Fruit fly (Drosophila melanogaster) whole organism, embryonic: ENCODE measurements around the gene RpS12.

Experiments used
- Atf-2 ChIP-seq: fragments of 200-800 bp; sonication (Bioruptor generic); optimal IDR thresholded peaks from 2 replicates; lab custom pipeline; 2016; ENCODE audit warnings: missing biosample characterization, missing genetic modification characterization
- B-H1 ChIP-seq: fragments of 200-800 bp; sonication (Bioruptor generic); IDR thresholded peaks from 3 replicates; pipeline ENCODE4 v1.3.6; 2022; ENCODE audit warnings: missing biosample characterization, missing genetic modification characterization
- CG10147 ChIP-seq: fragments of 200-800 bp; sonication (Bioruptor generic); optimal IDR thresholded peaks from 2 replicates; lab custom pipeline; 2019; ENCODE audit warnings: missing biosample characterization, mild to moderate bottlenecking, missing genetic modification characterization, moderate library complexity
- CG11560 ChIP-seq: fragments of 200-800 bp; sonication (Bioruptor generic); IDR thresholded peaks from 3 replicates; pipeline ENCODE4 v1.3.6; 2022; ENCODE audit warnings: missing biosample characterization, missing genetic modification characterization
- CG12104 ChIP-seq: fragments of 200-800 bp; sonication (Bioruptor generic); optimal IDR thresholded peaks from 3 replicates; lab custom pipeline; 2016; ENCODE audit warnings: missing biosample characterization, missing genetic modification characterization
- CG12769 ChIP-seq: fragments of 200-800 bp; sonication (Bioruptor generic); optimal IDR thresholded peaks from 2 replicates; lab custom pipeline; 2019; ENCODE audit warnings: missing biosample characterization, mild to moderate bottlenecking, missing genetic modification characterization, moderate library complexity
- CG12942 ChIP-seq: fragments of 200-800 bp; sonication (Bioruptor generic); optimal IDR thresholded peaks from 3 replicates; lab custom pipeline; 2016; ENCODE audit warnings: missing biosample characterization, missing genetic modification characterization
- CG13624 ChIP-seq: fragments of 200-800 bp; sonication (Bioruptor generic); optimal IDR thresholded peaks from 2 replicates; lab custom pipeline; 2016; ENCODE audit warnings: missing biosample characterization, missing genetic modification characterization
- CG13775 ChIP-seq: fragments of 200-800 bp; sonication (Bioruptor generic); optimal IDR thresholded peaks from 3 replicates; lab custom pipeline; 2017; ENCODE audit warnings: missing biosample characterization, mild to moderate bottlenecking, missing genetic modification characterization
- CG13894 ChIP-seq: fragments of 200-800 bp; sonication (Bioruptor generic); optimal IDR thresholded peaks from 3 replicates; lab custom pipeline; 2018; ENCODE audit warnings: missing biosample characterization, mild to moderate bottlenecking, missing genetic modification characterization, moderate library complexity
- CG14050 ChIP-seq: fragments of 200-800 bp; sonication (Bioruptor generic); IDR thresholded peaks from 3 replicates; pipeline ENCODE4 v1.3.6; 2022; ENCODE audit warnings: missing biosample characterization, missing genetic modification characterization
- CG18011 ChIP-seq: fragments of 200-800 bp; sonication (Bioruptor generic); optimal IDR thresholded peaks from 2 replicates; lab custom pipeline; 2017; ENCODE audit warnings: missing biosample characterization, missing genetic modification characterization, mild to moderate bottlenecking, moderate library complexity, missing genotype
- CG31224 ChIP-seq: fragments of 200-800 bp; sonication (Bioruptor generic); IDR thresholded peaks from 2 replicates; pipeline ENCODE4 v1.3.6; 2022; ENCODE audit warnings: missing biosample characterization, missing genetic modification characterization
- CG31441 ChIP-seq: fragments of 200-800 bp; sonication (Bioruptor generic); IDR thresholded peaks from 2 replicates; pipeline ENCODE4 v1.3.6; 2022; ENCODE audit warnings: missing biosample characterization, missing genetic modification characterization
- CG3838 ChIP-seq: fragments of 200-800 bp; sonication (Bioruptor generic); optimal IDR thresholded peaks from 3 replicates; lab custom pipeline; 2016; ENCODE audit warnings: missing biosample characterization, missing genetic modification characterization
- CG6175 ChIP-seq: fragments of 200-800 bp; sonication (Bioruptor generic); IDR thresholded peaks from 3 replicates; pipeline ENCODE4 v1.3.6; 2022; ENCODE audit warnings: missing biosample characterization, missing genetic modification characterization
- CG6854 ChIP-seq: fragments of 200-800 bp; sonication (Bioruptor generic); optimal IDR thresholded peaks from 3 replicates; lab custom pipeline; 2017; ENCODE audit warnings: missing biosample characterization, mild to moderate bottlenecking, missing genetic modification characterization
- CG7745 ChIP-seq: fragments of 200-800 bp; sonication (Bioruptor generic); optimal IDR thresholded peaks from 2 replicates; lab custom pipeline; 2018; ENCODE audit warnings: missing biosample characterization, mild to moderate bottlenecking, missing genetic modification characterization, moderate library complexity
- CG7987 ChIP-seq: fragments of 200-800 bp; sonication (Bioruptor generic); optimal IDR thresholded peaks from 2 replicates; lab custom pipeline; 2018; ENCODE audit warnings: missing biosample characterization, mild to moderate bottlenecking, missing genetic modification characterization, moderate library complexity
- Dbx ChIP-seq: fragments of 200-800 bp; sonication (Bioruptor generic); IDR thresholded peaks from 3 replicates; pipeline ENCODE4 v1.3.6; 2022; ENCODE audit warnings: missing biosample characterization, missing genetic modification characterization
- Dll ChIP-seq: fragments of 200-800 bp; sonication (Bioruptor generic); IDR thresholded peaks from 4 replicates; pipeline ENCODE4 v1.3.6; 2022; ENCODE audit warnings: missing biosample characterization, missing genetic modification characterization; ENCODE audit not compliant: partially characterized antibody
- HLHmδ ChIP-seq: fragments of 200-800 bp; sonication (Bioruptor generic); optimal IDR thresholded peaks from 2 replicates; lab custom pipeline; 2018; ENCODE audit warnings: missing biosample characterization, mild to moderate bottlenecking, missing genetic modification characterization, moderate library complexity
- Hsf ChIP-seq: fragments of 200-800 bp; sonication (Bioruptor generic); optimal IDR thresholded peaks from 3 replicates; lab custom pipeline; 2016; ENCODE audit warnings: missing biosample characterization, missing genetic modification characterization
- Neu2 ChIP-seq: fragments of 200-800 bp; sonication (Bioruptor generic); optimal IDR thresholded peaks from 3 replicates; lab custom pipeline; 2016; ENCODE audit warnings: missing biosample characterization, missing genetic modification characterization, borderline replicate concordance
- Optix ChIP-seq: fragments of 200-800 bp; sonication (Bioruptor generic); IDR thresholded peaks from 3 replicates; pipeline ENCODE4 v1.3.6; 2022; ENCODE audit warnings: missing biosample characterization, missing genetic modification characterization
- PHDP ChIP-seq: fragments of 200-800 bp; sonication (Bioruptor generic); optimal IDR thresholded peaks from 3 replicates; lab custom pipeline; 2018; ENCODE audit warnings: missing biosample characterization, mild to moderate bottlenecking, missing genetic modification characterization, moderate library complexity
- Sox102F ChIP-seq: fragments of 200-800 bp; sonication (Bioruptor generic); optimal IDR thresholded peaks from 2 replicates; lab custom pipeline; 2018; ENCODE audit warnings: missing biosample characterization, mild to moderate bottlenecking, missing genetic modification characterization, moderate library complexity
- Sry-β ChIP-seq: fragments of 200-800 bp; sonication (Bioruptor generic); optimal IDR thresholded peaks from 2 replicates; lab custom pipeline; 2018; ENCODE audit warnings: missing biosample characterization, mild to moderate bottlenecking, missing genetic modification characterization, moderate library complexity
- bowl ChIP-seq: fragments of 200-800 bp; sonication (Bioruptor generic); IDR thresholded peaks from 2 replicates; pipeline ENCODE4 v1.3.6; 2022; ENCODE audit warnings: missing biosample characterization, missing genetic modification characterization
- cas ChIP-seq: fragments of 200-800 bp; sonication (Bioruptor generic); IDR thresholded peaks from 2 replicates; pipeline ENCODE4 v1.3.6; 2022; ENCODE audit warnings: missing biosample characterization, missing genetic modification characterization
- chn ChIP-seq: fragments of 200-800 bp; sonication (Bioruptor generic); optimal IDR thresholded peaks from 2 replicates; lab custom pipeline; 2016; ENCODE audit warnings: missing biosample characterization, missing genetic modification characterization
- exex ChIP-seq: fragments of 200-800 bp; sonication (Bioruptor generic); optimal IDR thresholded peaks from 4 replicates; lab custom pipeline; 2018; ENCODE audit warnings: missing biosample characterization, mild to moderate bottlenecking, missing genetic modification characterization, moderate library complexity
- gcm ChIP-seq: fragments of 200-800 bp; sonication (Bioruptor generic); optimal IDR thresholded peaks from 2 replicates; lab custom pipeline; 2019; ENCODE audit warnings: missing biosample characterization, mild to moderate bottlenecking, missing genetic modification characterization, moderate library complexity
- gem ChIP-seq: fragments of 200-800 bp; sonication (Bioruptor generic); optimal IDR thresholded peaks from 2 replicates; lab custom pipeline; 2019; ENCODE audit warnings: missing biosample characterization, mild to moderate bottlenecking, missing genetic modification characterization, moderate library complexity
- hkb ChIP-seq, 2 experiments: fragments of 200-800 bp in 1 of 2; fragments of >200 bp in 1 of 2; sonication (Bioruptor generic) in 1 of 2; IDR thresholded peaks in 1 of 2; optimal IDR thresholded peaks in 1 of 2; 2 replicates each; pipeline versions ENCODE4 v1.3.6 to Lab custom; 2017 to 2022; ENCODE audit warnings: missing biosample characterization in 1 of 2, missing genetic modification characterization in 1 of 2
- mam ChIP-seq: fragments of 200-800 bp; sonication (Bioruptor generic); optimal IDR thresholded peaks from 3 replicates; lab custom pipeline; 2016; ENCODE audit warnings: missing biosample characterization, missing genetic modification characterization
- nau ChIP-seq: fragments of 200-800 bp; sonication (Bioruptor generic); optimal IDR thresholded peaks from 3 replicates; lab custom pipeline; 2017; ENCODE audit warnings: missing biosample characterization, mild to moderate bottlenecking, missing genetic modification characterization, missing genetic modification reagents
- pho ChIP-seq: fragments of 200-800 bp; sonication (Bioruptor generic); optimal IDR thresholded peaks from 2 replicates; lab custom pipeline; 2016; ENCODE audit warnings: missing biosample characterization, missing genetic modification characterization
- phol ChIP-seq: fragments of 200-800 bp; sonication (Bioruptor generic); optimal IDR thresholded peaks from 3 replicates; lab custom pipeline; 2018; ENCODE audit warnings: missing biosample characterization, mild to moderate bottlenecking, missing genetic modification characterization, moderate library complexity
- run ChIP-seq: fragments of 200-800 bp; sonication (Bioruptor generic); optimal IDR thresholded peaks from 3 replicates; lab custom pipeline; 2018; ENCODE audit warnings: missing biosample characterization, mild to moderate bottlenecking, missing genetic modification characterization
- salm ChIP-seq: fragments of 200-800 bp; sonication (Bioruptor generic); optimal IDR thresholded peaks from 2 replicates; lab custom pipeline; 2018; ENCODE audit warnings: missing biosample characterization, mild to moderate bottlenecking, missing genetic modification characterization
- shn ChIP-seq: fragments of 200-800 bp; sonication (Bioruptor generic); optimal IDR thresholded peaks from 3 replicates; lab custom pipeline; 2016; ENCODE audit warnings: missing biosample characterization, missing genetic modification characterization
- ssp ChIP-seq: fragments of 200-800 bp; sonication (Bioruptor generic); IDR thresholded peaks from 2 replicates; pipeline ENCODE4 v1.3.6; 2022; ENCODE audit warnings: missing biosample characterization, missing genetic modification characterization
- tin ChIP-seq: fragments of 200-800 bp; sonication (Bioruptor generic); optimal IDR thresholded peaks from 3 replicates; lab custom pipeline; 2016; ENCODE audit warnings: missing biosample characterization, missing genetic modification characterization
- tll ChIP-seq, 2 experiments: fragments of 200-800 bp in 1 of 2; fragments of >200 bp in 1 of 2; sonication (Bioruptor generic) in 1 of 2; optimal IDR thresholded peaks; 2 replicates each; lab custom pipeline; 2017 to 2019; ENCODE audit warnings: missing biosample characterization in 2 of 2, missing genetic modification characterization in 2 of 2, mild to moderate bottlenecking in 1 of 2, moderate library complexity in 1 of 2
- tx ChIP-seq: fragments of 200-800 bp; sonication (Bioruptor generic); optimal IDR thresholded peaks from 2 replicates; lab custom pipeline; 2016; ENCODE audit warnings: missing biosample characterization, missing genetic modification characterization
- usp ChIP-seq: fragments of >200 bp; optimal IDR thresholded peaks from 2 replicates; lab custom pipeline; 2017; ENCODE audit warnings: missing biosample characterization, missing genetic modification characterization
- zen ChIP-seq: fragments of 200-800 bp; sonication (Bioruptor generic); optimal IDR thresholded peaks from 3 replicates; lab custom pipeline; 2018; ENCODE audit warnings: missing biosample characterization, mild to moderate bottlenecking, missing genetic modification characterization, moderate library complexity
- zfh2 ChIP-seq: fragments of 200-800 bp; sonication (Bioruptor generic); optimal IDR thresholded peaks from 2 replicates; lab custom pipeline; 2016; ENCODE audit warnings: missing biosample characterization, missing genetic modification characterization

Gene RpS12

DNA sequence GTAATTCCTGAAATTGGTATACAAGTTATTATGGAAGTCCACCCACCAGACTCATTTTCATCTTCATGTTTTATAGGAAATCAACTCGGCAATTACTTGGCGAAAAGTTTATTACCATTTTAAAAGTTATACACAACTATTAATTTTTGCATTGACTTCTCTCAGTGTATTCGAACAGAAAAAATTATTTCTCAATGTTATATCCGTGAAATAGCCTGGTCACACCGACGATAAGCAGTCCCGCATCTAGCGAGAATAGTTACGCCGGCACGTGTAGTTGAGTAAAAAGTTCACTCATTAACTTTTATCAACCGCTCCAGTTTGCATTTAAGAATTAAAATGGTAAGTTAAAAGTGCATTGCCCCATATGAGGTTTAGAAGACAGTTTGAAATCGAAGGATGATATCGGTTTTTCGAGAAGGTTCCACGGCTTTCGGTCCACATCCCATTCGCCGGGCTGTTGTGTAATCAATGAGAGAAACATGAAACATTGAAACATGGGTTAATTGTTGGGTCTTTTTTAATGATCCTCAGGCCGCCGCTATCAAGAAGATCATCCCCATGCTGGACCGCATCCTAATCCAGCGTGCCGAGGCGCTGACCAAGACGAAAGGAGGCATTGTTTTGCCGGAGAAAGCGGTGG is 7.2 kb upstream of the RpS12 start, which contains the start of gene CG11267 (continued):
- peak; percentile 89 for TF ChIP-seq CG13894 (tag; lab: Kevin White, UChicago)
- TF ChIP-seq phol: peak; percentile 90
- peak; percentile 56 for TF ChIP-seq salm (tag; lab: Kevin White, UChicago)
- no peak for TF ChIP-seq Dll (GFP tag; lab: Robert Waterston, UW)
- TF ChIP-seq tin (GFP tag; lab: Kevin White, UChicago): peak; percentile 87
- peak; percentile 72 for TF ChIP-seq Atf-2 (GFP tag; lab: Kevin White, UChicago)
- TF ChIP-seq chn (GFP tag; lab: Kevin White, UChicago): peak; percentile 73
- peak; percentile 73 for TF ChIP-seq gcm (GFP tag; lab: Kevin White, UChicago)
- peak; percentile 80 for TF ChIP-seq zfh2 (GFP tag; lab: Kevin White, UChicago)
- TF ChIP-seq usp (GFP tag; lab: Kevin White, UChicago): no peak
- TF ChIP-seq CG13624 (GFP tag; lab: Kevin White, UChicago): peak; percentile 74
- TF ChIP-seq nau (GFP tag; lab: Kevin White, UChicago): peak; percentile 44
- TF ChIP-seq CG12769: peak; percentile 83
- TF ChIP-seq zen (tag; lab: Kevin White, UChicago): peak; percentile 82
- TF ChIP-seq exex: peak; percentile 67
- peak; percentile 59 for TF ChIP-seq ssp (GFP tag; lab: Robert Waterston, UW)
- peak; percentile 87 for TF ChIP-seq B-H1 (GFP tag; lab: Robert Waterston, UW)
- TF ChIP-seq run (tag; lab: Kevin White, UChicago): peak; percentile 43
- TF ChIP-seq Dbx (GFP tag; lab: Robert Waterston, UW): peak; percentile 93
- peak; percentile 51 for TF ChIP-seq shn (GFP tag; lab: Kevin White, UChicago)
- TF ChIP-seq bowl (GFP tag; lab: Robert Waterston, UW): peak; percentile 84
- no peak for TF ChIP-seq CG7745 (tag; lab: Kevin White, UChicago)
- TF ChIP-seq CG11560 (tag; lab: Robert Waterston, UW): no peak; the same call in 2 of the 3 replicates
- peak; percentile 19 for TF ChIP-seq CG18011 (GFP tag; lab: Kevin White, UChicago)
- no peak for TF ChIP-seq tll (GFP tag; optimal IDR thresholded peaks at IDR 0.05; lab: Kevin White, UChicago)
- TF ChIP-seq CG6175 (GFP tag; lab: Robert Waterston, UW): peak; percentile 82
- TF ChIP-seq Hsf: peak; percentile 82
- peak; percentile 87 for TF ChIP-seq CG31224 (GFP tag; lab: Robert Waterston, UW)
- TF ChIP-seq CG12942 (GFP tag; lab: Kevin White, UChicago): peak; percentile 72
- peak; percentile 79 for TF ChIP-seq CG31441 (GFP tag; lab: Robert Waterston, UW)
- TF ChIP-seq mam (GFP tag; lab: Kevin White, UChicago): peak; percentile 75
- TF ChIP-seq Sry-β: peak; percentile 38
- peak; percentile 71 for TF ChIP-seq CG7987
- TF ChIP-seq CG13775: peak; percentile 69
- TF ChIP-seq HLHmδ (GFP tag; lab: Kevin White, UChicago): no peak
- peak; percentile 89 for TF ChIP-seq gem (tag; lab: Kevin White, UChicago)
- peak; percentile 77 for TF ChIP-seq CG6854 (GFP tag; lab: Kevin White, UChicago)
- no peak for TF ChIP-seq CG3838
- peak; percentile 82 for TF ChIP-seq Sox102F (GFP tag; lab: Kevin White, UChicago)
- TF ChIP-seq pho: peak; percentile 59
- TF ChIP-seq tx: peak; percentile 62
- TF ChIP-seq CG12104 (GFP tag; lab: Kevin White, UChicago): peak; percentile 85
- TF ChIP-seq hkb (optimal IDR thresholded peaks at IDR 0.05; lab: Kevin White, UChicago): no peak
- TF ChIP-seq hkb (GFP tag; IDR thresholded peaks at IDR 0.05; lab: Robert Waterston, UW): peak; percentile 94
- peak; percentile 77; the same call in 1 of the 2 replicates for TF ChIP-seq cas (GFP tag; lab: Robert Waterston, UW)
- peak; percentile 52; the same call in 1 of the 3 replicates for TF ChIP-seq Optix (GFP tag; lab: Robert Waterston, UW)
- peak; percentile 81 for TF ChIP-seq PHDP (tag; lab: Kevin White, UChicago)
- peak; percentile 71; the same call in 2 of the 3 replicates for TF ChIP-seq CG14050 (GFP tag; lab: Robert Waterston, UW)
- peak; percentile 87 for TF ChIP-seq CG10147 (GFP tag; lab: Kevin White, UChicago)
- TF ChIP-seq Neu2 (GFP tag; lab: Kevin White, UChicago): no peak
